Fruit fly (Drosophila melanogaster) whole organism, wandering third instar larva: Measurements from ENCODE around the gene Polr1B.

ENCODE experiments used
- Hr83 ChIP-seq: fragments of 200-300 bp; sonication (Bioruptor generic); optimal IDR thresholded peaks from 2 replicates; lab custom pipeline; 2016; ENCODE audit warnings: missing biosample characterization, mild to moderate bottlenecking, missing genetic modification characterization, moderate library complexity; ENCODE audit not compliant: poor library complexity, severe bottlenecking
- Vsx2 ChIP-seq: fragments of 200-300, 225-300 bp; sonication (Bioruptor generic); optimal IDR thresholded peaks from 2 replicates; lab custom pipeline; 2018; ENCODE audit warnings: missing biosample characterization, missing genetic modification characterization; ENCODE audit not compliant: partially characterized antibody
- brk ChIP-seq: fragments of 200-800 bp; sonication (Bioruptor generic); optimal IDR thresholded peaks from 2 replicates; lab custom pipeline; 2016; ENCODE audit warnings: missing biosample characterization, mild to moderate bottlenecking, missing genetic modification characterization
- fru ChIP-seq: fragments of 200-800 bp; sonication (Bioruptor generic); optimal IDR thresholded peaks from 3 replicates; lab custom pipeline; 2016; ENCODE audit warnings: missing biosample characterization, mild to moderate bottlenecking, missing genetic modification characterization

dm6 chr2L:430820-431628 lies 26.9 kb downstream of the Polr1B start, which contains the start of gene ex:
- TF ChIP-seq brk (peak; percentile 13), Vsx2 (GFP tag; lab: Kevin White, UChicago) (no peak), fru (GFP tag; lab: Kevin White, UChicago) (no peak), Hr83 (GFP tag; lab: Kevin White, UChicago) (peak; percentile 15)
